Fruit fly (Drosophila melanogaster) whole organism, embryonic: ENCODE measurements around the gene Tsf2.

Experiments
- Ada2b ChIP-seq: fragments of 200-800 bp; sonication (Bioruptor generic); IDR thresholded peaks from 2 replicates; pipeline ENCODE4 v1.3.6; 2022; ENCODE audit warnings: missing biosample characterization, missing genetic modification characterization
- Bteb2 ChIP-seq: fragments of 200-800 bp; sonication (Bioruptor generic); optimal IDR thresholded peaks from 2 replicates; lab custom pipeline; 2016; ENCODE audit warnings: missing biosample characterization, missing genetic modification characterization
- CG10147 ChIP-seq: fragments of 200-800 bp; sonication (Bioruptor generic); optimal IDR thresholded peaks from 2 replicates; lab custom pipeline; 2019; ENCODE audit warnings: missing biosample characterization, mild to moderate bottlenecking, missing genetic modification characterization, moderate library complexity
- CG10431 ChIP-seq: fragments of 200-800 bp; sonication (Bioruptor generic); optimal IDR thresholded peaks from 3 replicates; lab custom pipeline; 2018; ENCODE audit warnings: missing biosample characterization, mild to moderate bottlenecking, missing genetic modification characterization
- CG12219 ChIP-seq: fragments of 200-800 bp; sonication (Bioruptor generic); optimal IDR thresholded peaks from 3 replicates; lab custom pipeline; 2018; ENCODE audit warnings: missing biosample characterization, mild to moderate bottlenecking, missing genetic modification characterization
- CG12942 ChIP-seq: fragments of 200-800 bp; sonication (Bioruptor generic); optimal IDR thresholded peaks from 3 replicates; lab custom pipeline; 2016; ENCODE audit warnings: missing biosample characterization, missing genetic modification characterization
- CG14667 ChIP-seq: fragments of 200-800 bp; sonication (Bioruptor generic); IDR thresholded peaks from 2 replicates; pipeline ENCODE4 v1.3.6; 2022; ENCODE audit warnings: missing biosample characterization, missing genetic modification characterization
- CG1602 ChIP-seq: fragments of 200-800 bp; sonication (Bioruptor generic); optimal IDR thresholded peaks from 3 replicates; lab custom pipeline; 2016; ENCODE audit warnings: missing biosample characterization, missing genetic modification characterization
- CG16815 ChIP-seq: fragments of 200-800 bp; sonication (Bioruptor generic); optimal IDR thresholded peaks from 3 replicates; lab custom pipeline; 2017; ENCODE audit warnings: missing biosample characterization, mild to moderate bottlenecking, missing genetic modification characterization
- CG16863 ChIP-seq: fragments of 200-800 bp; sonication (Bioruptor generic); optimal IDR thresholded peaks from 3 replicates; lab custom pipeline; 2016; ENCODE audit warnings: missing biosample characterization, missing genetic modification characterization
- CG3163 ChIP-seq: fragments of 200-800 bp; sonication (Bioruptor generic); optimal IDR thresholded peaks from 3 replicates; lab custom pipeline; 2016; ENCODE audit warnings: missing biosample characterization, missing genetic modification characterization
- CG32767 ChIP-seq: fragments of 200-800 bp; sonication (Bioruptor generic); IDR thresholded peaks from 2 replicates; pipeline ENCODE4 v1.3.6; 2022; ENCODE audit warnings: missing biosample characterization, missing genetic modification characterization
- CG34376 ChIP-seq: fragments of 200-800 bp; sonication (Bioruptor generic); optimal IDR thresholded peaks from 2 replicates; lab custom pipeline; 2018; ENCODE audit warnings: missing biosample characterization, mild to moderate bottlenecking, missing genetic modification characterization
- CG4282 ChIP-seq: fragments of 200-800 bp; sonication (Bioruptor generic); optimal IDR thresholded peaks from 2 replicates; lab custom pipeline; 2016; ENCODE audit warnings: missing biosample characterization, missing genetic modification characterization
- CG43689 ChIP-seq: fragments of 200-800 bp; sonication (Bioruptor generic); IDR thresholded peaks from 2 replicates; pipeline ENCODE4 v1.3.6; 2022; ENCODE audit warnings: missing biosample characterization, missing genetic modification characterization
- CG5953 ChIP-seq: fragments of 200-800 bp; sonication (Bioruptor generic); IDR thresholded peaks from 2 replicates; pipeline ENCODE4 v1.3.6; 2022; ENCODE audit warnings: missing biosample characterization, missing genetic modification characterization
- CG6791 ChIP-seq: fragments of 200-800 bp; sonication (Bioruptor generic); IDR thresholded peaks from 3 replicates; pipeline ENCODE4 v1.3.6; 2022; ENCODE audit warnings: missing biosample characterization, missing genetic modification characterization; ENCODE audit not compliant: partially characterized antibody
- CG7357 ChIP-seq: fragments of 200-800 bp; sonication (Bioruptor generic); IDR thresholded peaks from 3 replicates; pipeline ENCODE4 v1.3.6; 2022; ENCODE audit warnings: missing biosample characterization, missing genetic modification characterization
- CG7556 ChIP-seq: fragments of 200-800 bp; sonication (Bioruptor generic); optimal IDR thresholded peaks from 2 replicates; lab custom pipeline; 2017; ENCODE audit warnings: missing biosample characterization, mild to moderate bottlenecking, missing genetic modification characterization
- CG7786 ChIP-seq: fragments of 200-800 bp; sonication (Bioruptor generic); optimal IDR thresholded peaks from 2 replicates; lab custom pipeline; 2016; ENCODE audit warnings: missing biosample characterization, missing genetic modification characterization
- CG7928 ChIP-seq: fragments of 200-800 bp; sonication (Bioruptor generic); optimal IDR thresholded peaks from 2 replicates; lab custom pipeline; 2017; ENCODE audit warnings: missing biosample characterization, mild to moderate bottlenecking, missing genetic modification characterization
- CG7963 ChIP-seq: fragments of 200-800 bp; sonication (Bioruptor generic); IDR thresholded peaks from 3 replicates; pipeline ENCODE4 v1.3.6; 2022; ENCODE audit warnings: missing biosample characterization, missing genetic modification characterization; ENCODE audit not compliant: partially characterized antibody
- CG7987 ChIP-seq: fragments of 200-800 bp; sonication (Bioruptor generic); optimal IDR thresholded peaks from 2 replicates; lab custom pipeline; 2018; ENCODE audit warnings: missing biosample characterization, mild to moderate bottlenecking, missing genetic modification characterization, moderate library complexity
- CrebB ChIP-seq: fragments of 200-800 bp; sonication (Bioruptor generic); optimal IDR thresholded peaks from 3 replicates; lab custom pipeline; 2018; ENCODE audit warnings: missing biosample characterization, mild to moderate bottlenecking, missing genetic modification characterization
- Eip74EF ChIP-seq, 2 experiments: fragments of 200-800 bp in 1 of 2; fragments of >200 bp in 1 of 2; sonication (Bioruptor generic) in 1 of 2; optimal IDR thresholded peaks; 2 replicates each; lab custom pipeline; 2017 to 2019; ENCODE audit warnings: missing biosample characterization in 2 of 2, missing genetic modification characterization in 2 of 2, mild to moderate bottlenecking in 1 of 2, moderate library complexity in 1 of 2
- HmgD ChIP-seq: fragments of 200-800 bp; sonication (Bioruptor generic); optimal IDR thresholded peaks from 3 replicates; lab custom pipeline; 2016; ENCODE audit warnings: missing biosample characterization, missing genetic modification characterization
- Hr3 ChIP-seq: fragments of 200-800 bp; sonication (Bioruptor generic); optimal IDR thresholded peaks from 3 replicates; lab custom pipeline; 2016; ENCODE audit warnings: missing biosample characterization, missing genetic modification characterization
- Max ChIP-seq: fragments of 200-800 bp; sonication (Bioruptor generic); optimal IDR thresholded peaks from 2 replicates; lab custom pipeline; 2016; ENCODE audit warnings: missing biosample characterization, mild to moderate bottlenecking, missing genetic modification characterization
- PHDP ChIP-seq: fragments of 200-800 bp; sonication (Bioruptor generic); optimal IDR thresholded peaks from 3 replicates; lab custom pipeline; 2018; ENCODE audit warnings: missing biosample characterization, mild to moderate bottlenecking, missing genetic modification characterization, moderate library complexity
- Rx ChIP-seq: fragments of 200-800 bp; sonication (Bioruptor generic); IDR thresholded peaks from 2 replicates; pipeline ENCODE4 v1.3.6; 2022; ENCODE audit warnings: missing biosample characterization, missing genetic modification characterization
- Side ChIP-seq: fragments of 200-800 bp; sonication (Bioruptor generic); optimal IDR thresholded peaks from 2 replicates; lab custom pipeline; 2016; ENCODE audit warnings: missing biosample characterization, missing genetic modification characterization
- abd-A ChIP-seq: fragments of 200-800 bp; sonication (Bioruptor generic); optimal IDR thresholded peaks from 3 replicates; lab custom pipeline; 2019; ENCODE audit warnings: missing biosample characterization, mild to moderate bottlenecking, missing genetic modification characterization, moderate library complexity
- aop ChIP-seq: fragments of 200-800 bp; sonication (Bioruptor generic); IDR thresholded peaks from 2 replicates; pipeline ENCODE4 v1.3.6; 2022; ENCODE audit warnings: missing biosample characterization, missing genetic modification characterization
- ara ChIP-seq: fragments of 200-800 bp; sonication (Bioruptor generic); IDR thresholded peaks from 2 replicates; pipeline ENCODE4 v1.3.6; 2022; ENCODE audit warnings: missing biosample characterization, missing genetic modification characterization
- bowl ChIP-seq: fragments of 200-800 bp; sonication (Bioruptor generic); IDR thresholded peaks from 2 replicates; pipeline ENCODE4 v1.3.6; 2022; ENCODE audit warnings: missing biosample characterization, missing genetic modification characterization
- dysf ChIP-seq: fragments of 200-800 bp; sonication (Bioruptor generic); IDR thresholded peaks from 3 replicates; pipeline ENCODE4 v1.3.6; 2022; ENCODE audit warnings: missing biosample characterization, missing genetic modification characterization
- ems ChIP-seq: fragments of 200-800 bp; sonication (Bioruptor generic); optimal IDR thresholded peaks from 3 replicates; lab custom pipeline; 2016; ENCODE audit warnings: missing biosample characterization, missing genetic modification characterization
- ham ChIP-seq: fragments of 200-800 bp; sonication (Bioruptor generic); IDR thresholded peaks from 2 replicates; pipeline ENCODE4 v1.3.6; 2022; ENCODE audit warnings: missing biosample characterization, missing genetic modification characterization
- ken ChIP-seq: fragments of 200-800 bp; sonication (Bioruptor generic); IDR thresholded peaks from 3 replicates; pipeline ENCODE4 v1.3.6; 2022; ENCODE audit warnings: missing biosample characterization, missing genetic modification characterization
- klu ChIP-seq: fragments of 200-800 bp; sonication (Bioruptor generic); IDR thresholded peaks from 2 replicates; pipeline ENCODE4 v1.3.6; 2022; ENCODE audit warnings: missing biosample characterization, missing genetic modification characterization
- luna ChIP-seq: fragments of 200-800 bp; sonication (Bioruptor generic); optimal IDR thresholded peaks from 2 replicates; lab custom pipeline; 2016; ENCODE audit warnings: missing biosample characterization, missing genetic modification characterization
- nerfin-2 ChIP-seq: fragments of 200-800 bp; sonication (Bioruptor generic); IDR thresholded peaks from 2 replicates; pipeline ENCODE4 v1.3.6; 2022; ENCODE audit warnings: missing biosample characterization, missing genetic modification characterization; ENCODE audit not compliant: partially characterized antibody
- pho ChIP-seq: fragments of 200-800 bp; sonication (Bioruptor generic); optimal IDR thresholded peaks from 2 replicates; lab custom pipeline; 2016; ENCODE audit warnings: missing biosample characterization, missing genetic modification characterization
- schlank ChIP-seq: fragments of 200-800 bp; sonication (Bioruptor generic); optimal IDR thresholded peaks from 2 replicates; lab custom pipeline; 2018; ENCODE audit warnings: missing biosample characterization, mild to moderate bottlenecking, missing genetic modification characterization
- shn ChIP-seq: fragments of 200-800 bp; sonication (Bioruptor generic); optimal IDR thresholded peaks from 3 replicates; lab custom pipeline; 2016; ENCODE audit warnings: missing biosample characterization, missing genetic modification characterization
- sug ChIP-seq: fragments of 200-800 bp; optimal IDR thresholded peaks from 2 replicates; lab custom pipeline; 2019; ENCODE audit warnings: missing biosample characterization, mild to moderate bottlenecking, missing genetic modification characterization, moderate library complexity
- tap ChIP-seq: fragments of 200-800 bp; optimal IDR thresholded peaks from 3 replicates; lab custom pipeline; 2019; ENCODE audit warnings: missing biosample characterization, mild to moderate bottlenecking, missing genetic modification characterization, moderate library complexity
- tio ChIP-seq: fragments of 200-800 bp; sonication (Bioruptor generic); optimal IDR thresholded peaks from 2 replicates; lab custom pipeline; 2017; ENCODE audit warnings: missing biosample characterization, missing genetic modification characterization, inconsistent platforms
- twi ChIP-seq: fragments of 200-800 bp; optimal IDR thresholded peaks from 2 replicates; lab custom pipeline; 2019; ENCODE audit warnings: missing biosample characterization, mild to moderate bottlenecking, missing genetic modification characterization, moderate library complexity
- vnd ChIP-seq: fragments of 200-800 bp; sonication (Bioruptor generic); IDR thresholded peaks from 3 replicates; pipeline ENCODE4 v1.3.6; 2022; ENCODE audit warnings: missing biosample characterization, missing genetic modification characterization; ENCODE audit not compliant: partially characterized antibody
- zfh2 ChIP-seq: fragments of 200-800 bp; sonication (Bioruptor generic); optimal IDR thresholded peaks from 2 replicates; lab custom pipeline; 2016; ENCODE audit warnings: missing biosample characterization, missing genetic modification characterization

The Tsf2 gene

DNA sequence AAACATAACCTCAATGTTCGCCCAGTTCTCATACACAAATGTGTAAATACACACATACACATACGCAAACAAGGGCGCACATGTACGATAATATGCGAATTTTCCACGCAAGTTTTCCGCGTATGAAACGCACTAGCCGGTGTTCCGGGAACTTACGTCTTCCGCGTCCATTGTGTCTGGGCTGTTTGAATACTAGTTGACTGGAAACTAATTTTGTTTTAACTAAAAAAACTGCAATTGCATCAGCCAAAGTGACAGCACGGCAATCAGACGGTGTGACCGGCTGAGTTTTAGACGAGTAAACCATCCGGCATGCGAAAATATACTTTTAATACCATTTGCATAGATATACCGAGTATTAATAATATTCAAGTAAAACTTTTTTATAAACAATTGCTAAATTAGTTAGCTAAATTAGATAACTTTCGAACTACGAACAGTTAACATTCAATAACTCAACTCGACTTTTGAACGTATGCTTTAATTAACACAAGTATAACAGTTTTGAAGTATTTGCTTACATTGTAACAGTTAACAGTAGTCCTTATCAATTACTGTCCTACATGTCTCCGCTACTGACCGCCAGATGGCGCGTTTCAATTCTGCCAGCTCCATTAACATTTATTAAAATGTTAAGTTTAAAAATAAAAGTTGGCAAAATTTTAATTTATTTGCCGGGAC, 7.0 kb downstream of the Tsf2 start, which contains the start of gene eIF2beta (continued):
- TF ChIP-seq HmgD (no peak), CG16815 (no peak), Bteb2 (GFP tag; lab: Kevin White, UChicago) (no peak), abd-A (tag; lab: Kevin White, UChicago) (no peak), CG7987 (GFP tag; lab: Kevin White, UChicago) (peak; percentile 76), CG7357 (GFP tag; lab: Robert Waterston, UW) (no peak), twi (no peak), CG34376 (GFP tag; lab: Kevin White, UChicago) (peak; percentile 29), CG10431 (GFP tag; lab: Kevin White, UChicago) (peak; percentile 68), CG10147 (GFP tag; lab: Kevin White, UChicago) (peak; percentile 31), CG5953 (GFP tag; lab: Robert Waterston, UW) (no peak), ken (GFP tag; lab: Robert Waterston, UW) (no peak), CG43689 (GFP tag; lab: Robert Waterston, UW) (no peak), CG6791 (GFP tag; lab: Robert Waterston, UW) (no peak), Hr3 (GFP tag; lab: Kevin White, UChicago) (no peak), CG7556 (GFP tag; lab: Kevin White, UChicago) (no peak), zfh2 (GFP tag; lab: Kevin White, UChicago) (no peak), tio (GFP tag; lab: Kevin White, UChicago) (no peak), CG32767 (GFP tag; lab: Robert Waterston, UW) (no peak), aop (GFP tag; lab: Robert Waterston, UW) (no peak), luna (GFP tag; lab: Kevin White, UChicago) (no peak), CG14667 (GFP tag; lab: Robert Waterston, UW) (no peak), Side (GFP tag; lab: Kevin White, UChicago) (peak; percentile 10), dysf (GFP tag; lab: Robert Waterston, UW) (no peak; the same call in 2 of the 3 replicates), CrebB (tag; lab: Kevin White, UChicago) (peak; percentile 50), CG16863 (GFP tag; lab: Kevin White, UChicago) (peak; percentile 14), ham (GFP tag; lab: Robert Waterston, UW) (no peak), Eip74EF (GFP tag; optimal IDR thresholded peaks at IDR 0.05; lab: Kevin White, UChicago) (no peak), Ada2b (no peak), CG1602 (GFP tag; lab: Kevin White, UChicago) (no peak), CG7786 (GFP tag; lab: Kevin White, UChicago) (no peak), schlank (tag; lab: Kevin White, UChicago) (no peak), Rx (GFP tag; lab: Robert Waterston, UW) (no peak), CG12219 (peak; percentile 37), CG7928 (GFP tag; lab: Kevin White, UChicago) (no peak), bowl (GFP tag; lab: Robert Waterston, UW) (0 out of 2 replicates have a peak, but pooled peaks have one; percentile 8), nerfin-2 (GFP tag; lab: Robert Waterston, UW) (no peak), Max (GFP tag; lab: Kevin White, UChicago) (peak; percentile 51), CG4282 (GFP tag; lab: Kevin White, UChicago) (no peak), PHDP (peak; percentile 45), CG12942 (GFP tag; lab: Kevin White, UChicago) (no peak), tap (peak; percentile 27), ara (GFP tag; lab: Robert Waterston, UW) (no peak), CG3163 (GFP tag; lab: Kevin White, UChicago) (no peak), CG7963 (GFP tag; lab: Robert Waterston, UW) (no peak), shn (GFP tag; lab: Kevin White, UChicago) (no peak), klu (no peak), sug (peak; percentile 4), ems (no peak), pho (GFP tag; lab: Kevin White, UChicago) (no peak), vnd (GFP tag; lab: Robert Waterston, UW) (no peak)
